Fruit fly (Drosophila melanogaster): ENCODE measurements around the gene CG31668.
A peak's percentile ranks its signal among the peaks of the same experiment; 100 is the strongest.

DNA sequence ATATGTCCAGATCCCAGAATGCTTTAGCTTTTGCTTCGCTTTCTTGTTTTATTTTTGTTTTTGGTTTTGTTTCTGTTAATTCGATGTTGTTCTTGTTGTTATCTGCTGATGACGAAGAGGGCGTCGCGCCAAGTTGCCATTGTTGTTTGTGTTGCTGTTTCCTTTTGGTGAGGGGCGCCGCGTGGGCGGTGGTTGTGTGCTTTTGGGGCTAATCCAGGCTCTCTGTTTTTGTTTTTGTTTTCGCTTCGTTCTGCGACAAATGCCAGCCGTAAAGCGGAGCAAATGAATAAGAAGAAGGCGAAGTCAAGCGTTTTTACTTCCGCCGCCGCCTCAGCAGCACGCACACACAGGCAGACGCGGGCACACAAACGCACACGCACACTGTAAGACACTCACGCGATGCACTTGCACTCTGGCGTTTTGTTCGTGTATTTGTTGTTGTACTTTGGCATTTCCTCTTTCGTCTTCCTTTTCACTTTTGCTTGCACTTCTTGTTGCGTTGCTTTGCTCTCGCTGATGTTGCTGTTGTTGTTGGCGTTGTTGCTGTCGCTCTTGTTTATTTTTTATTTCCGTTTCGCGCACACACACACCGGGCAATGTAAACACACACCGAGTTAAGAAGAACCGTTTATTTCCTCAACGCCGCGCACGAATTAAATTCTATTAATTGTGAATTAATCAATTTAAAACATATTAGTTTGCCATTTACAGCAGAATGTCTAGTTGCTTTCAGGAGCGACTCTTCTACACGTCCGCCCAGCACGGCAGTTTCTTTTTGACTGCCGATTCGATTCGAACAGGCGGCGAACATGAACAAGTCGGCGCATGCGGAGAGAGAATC, 27.8 kb downstream of the CG31668 start, which contains the start of gene aop:
- TF ChIP-seq rgr (GFP tag; optimal IDR thresholded peaks at IDR 0.05) = peak; percentile 59
- TF ChIP-seq h (GFP tag; optimal IDR thresholded peaks at IDR 0.05) = peak; percentile 50
- no peak for TF ChIP-seq CG32264 (GFP tag; optimal IDR thresholded peaks at IDR 0.05)
- TF ChIP-seq psq (GFP tag; optimal IDR thresholded peaks at IDR 0.05) = peak; percentile 95
- TF ChIP-seq Myc (optimal IDR thresholded peaks at IDR 0.05) = no peak
- peak; percentile 50 for TF ChIP-seq Hr83 (GFP tag; optimal IDR thresholded peaks at IDR 0.05; ENCODE audit: poor library complexity, severe bottlenecking)
- TF ChIP-seq Vsx2 (GFP tag; optimal IDR thresholded peaks at IDR 0.05; ENCODE audit: partially characterized antibody) = peak; percentile 54
- no peak for TF ChIP-seq usp (GFP tag; optimal IDR thresholded peaks at IDR 0.05)

Data from whole organism, wandering third instar larva.